Worm (Caenorhabditis elegans): Measurements from ENCODE around the gene R13D11.3.
A peak's percentile ranks its signal among the peaks of the same experiment; 100 is the strongest.

Gene R13D11.3

DNA sequence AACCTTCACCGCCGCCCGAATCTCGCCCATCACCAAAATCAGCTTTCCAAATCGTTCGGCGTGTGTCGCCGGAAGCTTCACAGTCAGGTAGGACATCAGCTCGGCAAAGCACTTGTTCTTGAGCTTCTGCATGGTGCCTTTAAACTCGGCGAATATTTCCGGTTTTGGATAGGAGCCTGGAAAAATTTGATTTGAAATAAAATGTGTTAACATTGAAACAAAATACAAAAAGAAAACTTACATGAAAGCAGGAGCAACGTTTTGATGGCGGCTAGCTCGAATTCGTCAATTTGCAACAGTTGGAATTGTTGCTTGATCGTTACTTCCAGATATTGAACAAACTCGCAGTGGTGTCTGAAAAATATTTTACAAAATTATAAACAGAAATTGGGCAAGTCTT is 12.1 kb upstream of the R13D11.3 start:
- TF ChIP-seq ceh-91 (GFP tag; IDR thresholded peaks at IDR 0.05) (no peak), dox-1 (GFP tag; IDR thresholded peaks at IDR 0.05) (no peak), ztf-6 (GFP tag; IDR thresholded peaks at IDR 0.05) (no peak)

ce11 chrV:803472-803871 is 11.3 kb upstream of the R13D11.3 start:
- no peak for TF ChIP-seq mxl-1 (tag; optimal IDR thresholded peaks at IDR 0.05)
- TF ChIP-seq snpc-3.4 (tag; optimal IDR thresholded peaks at IDR 0.05) = no peak
- no peak for TF ChIP-seq Y53F4B.3 (GFP tag; IDR thresholded peaks at IDR 0.05)
- no peak for TF ChIP-seq F57C9.4 (tag; optimal IDR thresholded peaks at IDR 0.05)
- no peak for TF ChIP-seq ceh-79 (tag; optimal IDR thresholded peaks at IDR 0.05)
- TF ChIP-seq let-607 (tag; optimal IDR thresholded peaks at IDR 0.05) = no peak

- TF ChIP-seq zfh-2 (GFP tag; conservative IDR thresholded peaks at IDR 0.05) (peak; percentile 38; the same call in 1 of the 2 replicates), him-1 (tag; optimal IDR thresholded peaks at IDR 0.05) (no peak)
Observed at ce11 chrV:804485-804884, 10.3 kb upstream of the R13D11.3 start, which contains the start of gene nhr-270. Gene nhr-270, minus strand, starts transcription at chrV:804741.

DNA sequence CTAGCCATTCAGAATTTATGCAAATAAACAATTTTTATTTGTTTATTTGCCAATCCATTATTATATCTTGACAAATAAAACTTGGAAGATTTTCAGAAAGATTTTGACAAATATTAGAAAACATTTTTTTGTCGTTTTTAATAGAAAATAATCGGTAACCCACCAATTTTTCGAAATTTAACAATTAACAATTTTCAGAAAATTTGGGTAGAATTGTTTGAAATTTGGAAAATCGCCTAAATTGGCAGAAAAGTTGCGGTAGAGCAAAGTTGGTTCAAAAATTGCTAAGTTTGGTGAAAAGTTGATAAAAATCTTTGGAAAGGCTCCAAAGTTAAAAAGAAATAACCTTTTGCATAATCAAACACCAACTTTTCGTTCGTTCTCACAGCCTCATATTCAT is 6.6 kb upstream of the R13D11.3 start:
- TF ChIP-seq F57C9.4 (tag; optimal IDR thresholded peaks at IDR 0.05) = no peak
- TF ChIP-seq ceh-91 (GFP tag; IDR thresholded peaks at IDR 0.05) = no peak
- no peak for TF ChIP-seq dpl-1 (GFP tag; optimal IDR thresholded peaks at IDR 0.05)
- no peak for TF ChIP-seq pbrm-1 (GFP tag; IDR thresholded peaks at IDR 0.05)
- TF ChIP-seq bed-1 (GFP tag; IDR thresholded peaks at IDR 0.05) = no peak
- TF ChIP-seq tlf-1 (GFP tag; optimal IDR thresholded peaks at IDR 0.05) = no peak
- TF ChIP-seq ZK185.1 (tag; optimal IDR thresholded peaks at IDR 0.05; ENCODE audit: poor library complexity, severe bottlenecking) = no peak
- TF ChIP-seq madf-10 (tag; optimal IDR thresholded peaks at IDR 0.05) = no peak
- no peak for TF ChIP-seq sdz-38 (tag; optimal IDR thresholded peaks at IDR 0.05)
- no peak for TF ChIP-seq egl-44 (GFP tag; IDR thresholded peaks at IDR 0.05)
- TF ChIP-seq Y53F4B.3 (GFP tag; IDR thresholded peaks at IDR 0.05) = no peak
- no peak for TF ChIP-seq cebp-1 (GFP tag; IDR thresholded peaks at IDR 0.05)
- TF ChIP-seq cebp-1 (tag; optimal IDR thresholded peaks at IDR 0.05) = no peak
- no peak for TF ChIP-seq snpc-4 (GFP tag; optimal IDR thresholded peaks at IDR 0.05)
- TF ChIP-seq snpc-4 (tag; optimal IDR thresholded peaks at IDR 0.05) = no peak
- no peak for TF ChIP-seq T07F8.4 (tag; optimal IDR thresholded peaks at IDR 0.05)
- no peak for TF ChIP-seq F23B12.7 (tag; optimal IDR thresholded peaks at IDR 0.05; ENCODE audit: insufficient read depth)
- no peak for TF ChIP-seq xnd-1 (tag; optimal IDR thresholded peaks at IDR 0.05)
- TF ChIP-seq T26A5.8 (tag; optimal IDR thresholded peaks at IDR 0.05) = no peak

DNA sequence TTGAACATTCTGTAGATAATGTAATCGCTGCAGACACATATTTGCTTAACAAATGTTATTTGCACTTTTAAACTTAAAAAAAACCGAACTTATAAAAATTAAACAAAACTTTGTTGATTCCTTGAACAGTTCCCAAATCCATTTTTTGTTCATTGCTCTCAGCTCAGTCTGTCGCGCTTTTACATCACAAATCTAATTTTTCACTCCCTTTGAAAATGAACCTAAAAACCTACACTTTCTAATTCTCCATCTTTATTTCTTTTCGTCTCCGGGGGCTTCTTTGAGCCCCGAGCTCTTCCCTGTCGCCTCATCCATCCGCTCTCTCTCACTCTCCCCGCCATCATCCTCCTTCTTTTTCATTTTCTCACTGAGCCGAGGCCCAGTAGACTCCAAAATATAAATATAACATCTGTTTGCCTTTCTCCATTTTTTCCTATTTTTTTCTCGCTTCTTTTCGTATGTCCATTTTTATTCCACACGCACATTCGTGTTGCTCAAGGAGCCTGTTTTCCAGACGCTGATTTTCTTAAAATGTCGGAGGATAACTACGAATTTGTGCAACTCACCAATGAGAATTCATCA is 4.4 kb upstream of the R13D11.3 start, which contains the start of gene R13D11.4:
TSS of gene R13D11.4 (plus strand) at position 532 of the 582 bp plus-strand sequence.
- TF ChIP-seq ceh-40 (GFP tag; IDR thresholded peaks at IDR 0.05) (no peak), zfh-2 (GFP tag; conservative IDR thresholded peaks at IDR 0.05) (no peak), ZK185.1 (tag; optimal IDR thresholded peaks at IDR 0.05; ENCODE audit: poor library complexity, severe bottlenecking) (no peak), sptf-2 (GFP tag; optimal IDR thresholded peaks at IDR 0.05) (no peak), lsy-27 (tag; optimal IDR thresholded peaks at IDR 0.05; ENCODE audit: borderline replicate concordance, insufficient read depth) (no peak), F33H1.4 (GFP tag; IDR thresholded peaks at IDR 0.05) (no peak), athp-1 (tag; optimal IDR thresholded peaks at IDR 0.05) (no peak), Y53G8AR.9 (GFP tag; conservative IDR thresholded peaks at IDR 0.05) (no peak), ceh-100 (GFP tag; IDR thresholded peaks at IDR 0.05) (no peak), snpc-1.1 (tag; optimal IDR thresholded peaks at IDR 0.05; ENCODE audit: insufficient read depth) (no peak)
